Fruit fly (Drosophila melanogaster) whole organism, embryonic: ENCODE results near the gene Arpc5.

ENCODE experiments used
- Adf1 ChIP-seq: fragments of 200-800 bp; sonication (Bioruptor generic); IDR thresholded peaks from 2 replicates; pipeline ENCODE4 v1.3.6; 2022; ENCODE audit warnings: missing biosample characterization, missing genetic modification characterization
- BtbVII ChIP-seq: fragments of 200-800 bp; sonication (Bioruptor generic); optimal IDR thresholded peaks from 3 replicates; lab custom pipeline; 2017; ENCODE audit warnings: missing biosample characterization, mild to moderate bottlenecking, missing genetic modification characterization
- CG10209 ChIP-seq: fragments of 200-800 bp; sonication (Bioruptor generic); optimal IDR thresholded peaks from 3 replicates; lab custom pipeline; 2017; ENCODE audit warnings: missing biosample characterization, mild to moderate bottlenecking, missing genetic modification characterization, missing genetic modification reagents
- CG10462 ChIP-seq: fragments of 200-800 bp; sonication (Bioruptor generic); optimal IDR thresholded peaks from 2 replicates; lab custom pipeline; 2016; ENCODE audit warnings: missing biosample characterization, missing genetic modification characterization
- CG10959 ChIP-seq: fragments of 200-800 bp; sonication (Bioruptor generic); IDR thresholded peaks from 2 replicates; pipeline ENCODE4 v1.3.6; 2022; ENCODE audit warnings: missing biosample characterization, missing genetic modification characterization
- CG11398 ChIP-seq: fragments of 200-800 bp; sonication (Bioruptor generic); optimal IDR thresholded peaks from 2 replicates; lab custom pipeline; 2016; ENCODE audit warnings: missing biosample characterization, missing genetic modification characterization
- CG11560 ChIP-seq: fragments of 200-800 bp; sonication (Bioruptor generic); IDR thresholded peaks from 3 replicates; pipeline ENCODE4 v1.3.6; 2022; ENCODE audit warnings: missing biosample characterization, missing genetic modification characterization
- CG11695 ChIP-seq: fragments of 200-800 bp; sonication (Bioruptor generic); IDR thresholded peaks from 3 replicates; pipeline ENCODE4 v1.3.6; 2022; ENCODE audit warnings: missing biosample characterization, missing genetic modification characterization
- CG1233 ChIP-seq: fragments of 200-800 bp; sonication (Bioruptor generic); optimal IDR thresholded peaks from 4 replicates; lab custom pipeline; 2018; ENCODE audit warnings: missing biosample characterization, mild to moderate bottlenecking, missing genetic modification characterization
- CG13296 ChIP-seq: fragments of 200-800 bp; sonication (Bioruptor generic); optimal IDR thresholded peaks from 3 replicates; lab custom pipeline; 2018; ENCODE audit warnings: missing biosample characterization, mild to moderate bottlenecking, missing genetic modification characterization
- CG17328 ChIP-seq: fragments of 200-800 bp; sonication (Bioruptor generic); IDR thresholded peaks from 2 replicates; pipeline ENCODE4 v1.3.6; 2022; ENCODE audit warnings: missing biosample characterization, missing genetic modification characterization
- CG17829 ChIP-seq: fragments of 200-800 bp; optimal IDR thresholded peaks from 2 replicates; lab custom pipeline; 2019; ENCODE audit warnings: missing biosample characterization, mild to moderate bottlenecking, missing genetic modification characterization, moderate library complexity
- CG2116 ChIP-seq: fragments of 200-800 bp; sonication (Bioruptor generic); optimal IDR thresholded peaks from 3 replicates; lab custom pipeline; 2018; ENCODE audit warnings: missing biosample characterization, mild to moderate bottlenecking, missing genetic modification characterization
- CG2202 ChIP-seq: fragments of 200-800 bp; sonication (Bioruptor generic); optimal IDR thresholded peaks from 2 replicates; lab custom pipeline; 2018; ENCODE audit warnings: missing biosample characterization, mild to moderate bottlenecking, missing genetic modification characterization
- CG2712 ChIP-seq: fragments of 200-800 bp; optimal IDR thresholded peaks from 3 replicates; lab custom pipeline; 2019; ENCODE audit warnings: missing biosample characterization, mild to moderate bottlenecking, missing genetic modification characterization, moderate library complexity
- CG3995 ChIP-seq: fragments of 200-800 bp; sonication (Bioruptor generic); optimal IDR thresholded peaks from 3 replicates; lab custom pipeline; 2016; ENCODE audit warnings: missing biosample characterization, missing genetic modification characterization
- CG9797 ChIP-seq: fragments of 200-800 bp; sonication (Bioruptor generic); optimal IDR thresholded peaks from 3 replicates; lab custom pipeline; 2018; ENCODE audit warnings: missing biosample characterization, mild to moderate bottlenecking, missing genetic modification characterization
- Dad ChIP-seq: fragments of 200-800 bp; sonication (Bioruptor generic); optimal IDR thresholded peaks from 3 replicates; lab custom pipeline; 2016; ENCODE audit warnings: missing biosample characterization, missing genetic modification characterization
- Elba2 ChIP-seq: fragments of 200-800 bp; sonication (Bioruptor generic); optimal IDR thresholded peaks from 3 replicates; lab custom pipeline; 2016; ENCODE audit warnings: missing biosample characterization, missing genetic modification characterization
- Gsc ChIP-seq: fragments of 200-800 bp; sonication (Bioruptor generic); IDR thresholded peaks from 2 replicates; pipeline ENCODE4 v1.3.6; 2022; ENCODE audit warnings: missing biosample characterization, missing genetic modification characterization
- HLHmδ ChIP-seq: fragments of 200-800 bp; sonication (Bioruptor generic); optimal IDR thresholded peaks from 2 replicates; lab custom pipeline; 2018; ENCODE audit warnings: missing biosample characterization, mild to moderate bottlenecking, missing genetic modification characterization, moderate library complexity
- Med ChIP-seq: fragments of 200-800 bp; sonication (Bioruptor generic); peaks from one replicate; lab custom pipeline; 2016; ENCODE audit warnings: missing biosample characterization, missing genetic modification characterization, mild to moderate bottlenecking, inconsistent platforms, moderate library complexity
- NC2α ChIP-seq: fragments of 200-800 bp; sonication (Bioruptor generic); optimal IDR thresholded peaks from 2 replicates; lab custom pipeline; 2016; ENCODE audit warnings: missing biosample characterization, missing genetic modification characterization
- Neu2 ChIP-seq: fragments of 200-800 bp; sonication (Bioruptor generic); optimal IDR thresholded peaks from 3 replicates; lab custom pipeline; 2016; ENCODE audit warnings: missing biosample characterization, missing genetic modification characterization, borderline replicate concordance
- Nf-YB ChIP-seq: fragments of 200-800 bp; sonication (Bioruptor generic); optimal IDR thresholded peaks from 3 replicates; lab custom pipeline; 2019; ENCODE audit warnings: missing biosample characterization, mild to moderate bottlenecking, missing genetic modification characterization, moderate library complexity
- Poxn ChIP-seq: fragments of 200-800 bp; sonication (Bioruptor generic); IDR thresholded peaks from 2 replicates; pipeline ENCODE4 v1.3.6; 2022; ENCODE audit warnings: missing biosample characterization, missing genetic modification characterization
- Side ChIP-seq: fragments of 200-800 bp; sonication (Bioruptor generic); optimal IDR thresholded peaks from 2 replicates; lab custom pipeline; 2016; ENCODE audit warnings: missing biosample characterization, missing genetic modification characterization
- ab ChIP-seq: fragments of 200-800 bp; sonication (Bioruptor generic); optimal IDR thresholded peaks from 2 replicates; lab custom pipeline; 2016; ENCODE audit warnings: missing biosample characterization, missing genetic modification characterization
- al ChIP-seq: fragments of 200-800 bp; sonication (Bioruptor generic); IDR thresholded peaks from 2 replicates; pipeline ENCODE4 v1.3.6; 2022; ENCODE audit warnings: missing biosample characterization, missing genetic modification characterization
- bowl ChIP-seq: fragments of 200-800 bp; sonication (Bioruptor generic); IDR thresholded peaks from 2 replicates; pipeline ENCODE4 v1.3.6; 2022; ENCODE audit warnings: missing biosample characterization, missing genetic modification characterization
- corto ChIP-seq: fragments of 200-800 bp; sonication (Bioruptor generic); optimal IDR thresholded peaks from 2 replicates; lab custom pipeline; 2016; ENCODE audit warnings: missing biosample characterization, mild to moderate bottlenecking, missing genetic modification characterization, moderate library complexity
- croc ChIP-seq: fragments of 200-800 bp; sonication (Bioruptor generic); conservative IDR thresholded peaks from 3 replicates; pipeline ENCODE4 v1.3.6; 2022; ENCODE audit warnings: missing biosample characterization, missing genetic modification characterization
- cwo ChIP-seq: fragments of 200-800 bp; sonication (Bioruptor generic); optimal IDR thresholded peaks from 3 replicates; lab custom pipeline; 2017; ENCODE audit warnings: missing biosample characterization, missing genetic modification characterization, mild to moderate bottlenecking, moderate library complexity, missing genetic modification reagents
- dm ChIP-seq: fragments of 200-800 bp; sonication (Bioruptor generic); optimal IDR thresholded peaks from 3 replicates; lab custom pipeline; 2016; ENCODE audit warnings: missing biosample characterization, missing genetic modification characterization
- dmrt11E ChIP-seq: fragments of 200-800 bp; sonication (Bioruptor generic); optimal IDR thresholded peaks from 3 replicates; lab custom pipeline; 2018; ENCODE audit warnings: missing biosample characterization, mild to moderate bottlenecking, missing genetic modification characterization, moderate library complexity
- dpn ChIP-seq, 2 experiments: fragments of 200-800 bp; sonication (Bioruptor generic); optimal IDR thresholded peaks; 3 replicates each; lab custom pipeline; 2016; ENCODE audit warnings: missing biosample characterization in 2 of 2, missing genetic modification characterization in 2 of 2
- fru ChIP-seq: fragments of >200 bp; optimal IDR thresholded peaks from 2 replicates; lab custom pipeline; 2017
- fu2 ChIP-seq: fragments of 200-800 bp; sonication (Bioruptor generic); optimal IDR thresholded peaks from 2 replicates; lab custom pipeline; 2016; ENCODE audit warnings: missing biosample characterization, missing genetic modification characterization
- gsb-n ChIP-seq: fragments of 200-800 bp; sonication (Bioruptor generic); optimal IDR thresholded peaks from 3 replicates; lab custom pipeline; 2018; ENCODE audit warnings: missing biosample characterization, mild to moderate bottlenecking, missing genetic modification characterization
- jigr1 ChIP-seq: fragments of 200-800 bp; sonication (Bioruptor generic); IDR thresholded peaks from 3 replicates; pipeline ENCODE4 v1.3.6; 2022; ENCODE audit warnings: missing biosample characterization, missing genetic modification characterization
- lola ChIP-seq, 3 experiments: fragments of >200 bp in 2 of 3; fragments of 200-800 bp in 1 of 3; sonication (Bioruptor generic) in 1 of 3; optimal IDR thresholded peaks; 2 replicates each; lab custom pipeline; 2017 to 2019; ENCODE audit warnings: missing biosample characterization in 3 of 3, missing genetic modification characterization in 3 of 3, mild to moderate bottlenecking in 1 of 3, moderate library complexity in 1 of 3
- odd ChIP-seq: fragments of 200-800 bp; sonication (Bioruptor generic); optimal IDR thresholded peaks from 2 replicates; lab custom pipeline; 2017; ENCODE audit warnings: missing biosample characterization, mild to moderate bottlenecking, missing genetic modification characterization
- pb ChIP-seq: fragments of 200-800 bp; sonication (Bioruptor generic); optimal IDR thresholded peaks from 3 replicates; lab custom pipeline; 2016; ENCODE audit warnings: missing biosample characterization, missing genetic modification characterization
- peb ChIP-seq: fragments of 200-800 bp; sonication (Bioruptor generic); IDR thresholded peaks from 2 replicates; pipeline ENCODE4 v1.3.6; 2022; ENCODE audit warnings: missing biosample characterization, missing genetic modification characterization
- phol ChIP-seq: fragments of 200-800 bp; sonication (Bioruptor generic); optimal IDR thresholded peaks from 3 replicates; lab custom pipeline; 2018; ENCODE audit warnings: missing biosample characterization, mild to moderate bottlenecking, missing genetic modification characterization, moderate library complexity
- pzg ChIP-seq: fragments of 200-800 bp; sonication (Bioruptor generic); optimal IDR thresholded peaks from 3 replicates; lab custom pipeline; 2018; ENCODE audit warnings: missing biosample characterization, mild to moderate bottlenecking, missing genetic modification characterization, moderate library complexity
- schlank ChIP-seq: fragments of 200-800 bp; sonication (Bioruptor generic); optimal IDR thresholded peaks from 2 replicates; lab custom pipeline; 2018; ENCODE audit warnings: missing biosample characterization, mild to moderate bottlenecking, missing genetic modification characterization
- slbo ChIP-seq: fragments of 200-800 bp; sonication (Bioruptor generic); IDR thresholded peaks from 2 replicates; pipeline ENCODE4 v1.3.6; 2022; ENCODE audit warnings: missing biosample characterization, missing genetic modification characterization
- sna ChIP-seq: fragments of 200-800 bp; sonication (Bioruptor generic); IDR thresholded peaks from 2 replicates; pipeline ENCODE4 v1.3.6; 2022; ENCODE audit warnings: missing biosample characterization, missing genetic modification characterization; ENCODE audit not compliant: partially characterized antibody
- tap ChIP-seq: fragments of 200-800 bp; optimal IDR thresholded peaks from 3 replicates; lab custom pipeline; 2019; ENCODE audit warnings: missing biosample characterization, mild to moderate bottlenecking, missing genetic modification characterization, moderate library complexity
- vnd ChIP-seq: fragments of 200-800 bp; sonication (Bioruptor generic); IDR thresholded peaks from 3 replicates; pipeline ENCODE4 v1.3.6; 2022; ENCODE audit warnings: missing biosample characterization, missing genetic modification characterization; ENCODE audit not compliant: partially characterized antibody
- yki ChIP-seq: fragments of >200 bp; optimal IDR thresholded peaks from 3 replicates; lab custom pipeline; 2018

Arpc5 gene

DNA sequence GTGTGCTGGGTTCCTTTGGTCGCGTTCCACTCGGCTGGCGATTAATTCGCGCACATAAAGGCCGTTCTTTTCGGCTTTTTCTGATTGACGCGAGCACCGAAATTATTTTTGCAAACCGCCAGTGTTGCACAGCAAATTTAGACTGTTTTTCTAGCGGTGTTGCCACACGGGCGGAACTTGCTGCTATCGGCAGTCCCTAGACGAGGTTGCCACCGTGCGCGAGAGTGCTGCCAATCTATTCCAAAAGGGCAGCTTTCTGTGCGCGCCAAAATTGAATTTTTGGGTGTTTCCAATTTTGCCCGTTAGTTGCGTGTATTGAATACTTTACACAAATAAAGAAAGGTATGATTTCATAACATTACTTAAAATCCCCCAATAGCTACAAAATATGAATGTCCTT lies 5.2 kb downstream of the Arpc5 start, which contains the start of gene Drp1 (continued):
- TF ChIP-seq Nf-YB (GFP tag; lab: Kevin White, UChicago) (no peak), Side (GFP tag; lab: Kevin White, UChicago) (peak; percentile 46), fu2 (GFP tag; lab: Kevin White, UChicago) (peak; percentile 63), jigr1 (GFP tag; lab: Robert Waterston, UW) (no peak), vnd (GFP tag; lab: Robert Waterston, UW) (peak; percentile 56), Adf1 (no peak), CG1233 (peak; percentile 6), gsb-n (no peak), ab (GFP tag; lab: Kevin White, UChicago) (no peak), phol (tag; lab: Kevin White, UChicago) (peak; percentile 52), lola (GFP tag; optimal IDR thresholded peaks at IDR 0.05; lab: Kevin White, UChicago) (no peak), NC2α (peak; percentile 20), CG13296 (GFP tag; lab: Kevin White, UChicago) (peak; percentile 4), CG10959 (GFP tag; lab: Robert Waterston, UW) (no peak), cwo (GFP tag; lab: Kevin White, UChicago) (no peak), CG10462 (GFP tag; lab: Kevin White, UChicago) (no peak), Poxn (no peak), BtbVII (no peak), CG17829 (peak; percentile 60), dmrt11E (peak; percentile 23), sna (GFP tag; lab: Robert Waterston, UW) (peak; percentile 56; the same call in 1 of the 2 replicates), CG10209 (GFP tag; lab: Kevin White, UChicago) (peak; percentile 31), Dad (GFP tag; lab: Kevin White, UChicago) (peak; percentile 31), CG2202 (tag; lab: Kevin White, UChicago) (no peak), CG9797 (GFP tag; lab: Kevin White, UChicago) (peak; percentile 54), fru (lab: Kevin White, UChicago) (no peak), CG17328 (peak; percentile 27; the same call in 1 of the 2 replicates), croc (GFP tag; lab: Robert Waterston, UW) (peak; percentile 29; the same call in 1 of the 3 replicates), CG11560 (tag; lab: Robert Waterston, UW) (0 out of 3 replicates have a peak, but pooled peaks have one; percentile 29), CG11695 (GFP tag; lab: Robert Waterston, UW) (no peak), pb (GFP tag; lab: Kevin White, UChicago) (no peak), dpn (GFP tag; optimal IDR thresholded peaks at IDR 0.05; lab: Kevin White, UChicago) (peak; percentile 70 to 74), Elba2 (GFP tag; lab: Kevin White, UChicago) (peak; percentile 57), Neu2 (GFP tag; lab: Kevin White, UChicago) (no peak), odd (GFP tag; lab: Kevin White, UChicago) (no peak), Gsc (no peak), HLHmδ (GFP tag; lab: Kevin White, UChicago) (no peak), tap (tag; lab: Kevin White, UChicago) (no peak), corto (GFP tag; lab: Kevin White, UChicago) (no peak), CG3995 (GFP tag; lab: Kevin White, UChicago) (peak; percentile 5), peb (no peak), dm (GFP tag; lab: Kevin White, UChicago) (peak; percentile 39), yki (lab: Kevin White, UChicago) (no peak), slbo (GFP tag; lab: Robert Waterston, UW) (peak; percentile 78), Med (peak; percentile 96), CG2116 (GFP tag; lab: Kevin White, UChicago) (peak; percentile 51), CG2712 (peak; percentile 52), al (GFP tag; lab: Robert Waterston, UW) (no peak), CG11398 (peak; percentile 27), pzg (GFP tag; lab: Kevin White, UChicago) (peak; percentile 98), schlank (tag; lab: Kevin White, UChicago) (no peak), bowl (GFP tag; lab: Robert Waterston, UW) (no peak)
